Worm (Caenorhabditis elegans) whole organism, L2 larva: ENCODE results near the gene Y51A2D.21.

Source experiments
- ceh-16 ChIP-seq: fragments of 150-350 bp; optimal IDR thresholded peaks from 2 replicates; lab custom pipeline; 2014; ENCODE audit warnings: missing biosample characterization, missing genetic modification characterization
- egl-27 ChIP-seq: sonication (generic microtip); optimal IDR thresholded peaks from 3 replicates; lab custom pipeline; 2017; ENCODE audit warnings: missing biosample characterization, missing genetic modification reagents, missing genetic modification characterization
- nhr-10 ChIP-seq: sonication (generic microtip); optimal IDR thresholded peaks from 2 replicates; lab custom pipeline; 2017; ENCODE audit warnings: missing biosample characterization, missing genetic modification characterization
- nhr-11 ChIP-seq: fragments of 150-350 bp; optimal IDR thresholded peaks from 2 replicates; lab custom pipeline; 2014; ENCODE audit warnings: missing biosample characterization, missing genetic modification characterization
- nhr-12 ChIP-seq: fragments of 150-350 bp; optimal IDR thresholded peaks from 2 replicates; lab custom pipeline; 2014; ENCODE audit warnings: missing biosample characterization, missing genetic modification characterization

ce11 chrV:18576128-18576527 is 4.5 kb downstream of the Y51A2D.21 start:
- no peak for TF ChIP-seq nhr-10 (tag; lab: Kevin White, UChicago)
- no peak for TF ChIP-seq egl-27
- no peak for TF ChIP-seq nhr-12 (tag; lab: Kevin White, UChicago)
- TF ChIP-seq nhr-11 (tag; lab: Kevin White, UChicago), result no peak
- no peak for TF ChIP-seq ceh-16 (tag; lab: Kevin White, UChicago)
